Fruit fly (Drosophila melanogaster) whole organism, embryonic: ENCODE results near the gene CG43218.
A peak's percentile ranks its signal among the peaks of the same experiment; 100 is the strongest.

Experiments used
- Adf1 ChIP-seq: fragments of 200-800 bp; sonication (Bioruptor generic); IDR thresholded peaks from 2 replicates; pipeline ENCODE4 v1.3.6; 2022; ENCODE audit warnings: missing biosample characterization, missing genetic modification characterization
- Aef1 ChIP-seq: fragments of 200-800 bp; sonication (Bioruptor generic); IDR thresholded peaks from 3 replicates; pipeline ENCODE4 v1.3.6; 2022; ENCODE audit warnings: missing biosample characterization, missing genetic modification characterization
- Bgb ChIP-seq: fragments of 200-800 bp; sonication (Bioruptor generic); IDR thresholded peaks from 2 replicates; pipeline ENCODE4 v1.3.6; 2022; ENCODE audit warnings: missing biosample characterization, missing genetic modification characterization; ENCODE audit not compliant: partially characterized antibody
- CG11398 ChIP-seq: fragments of 200-800 bp; sonication (Bioruptor generic); optimal IDR thresholded peaks from 2 replicates; lab custom pipeline; 2016; ENCODE audit warnings: missing biosample characterization, missing genetic modification characterization
- CG15479 ChIP-seq: fragments of 200-800 bp; sonication (Bioruptor generic); optimal IDR thresholded peaks from 3 replicates; lab custom pipeline; 2019; ENCODE audit warnings: missing biosample characterization, mild to moderate bottlenecking, missing genetic modification characterization, moderate library complexity
- CG15601 ChIP-seq: fragments of 200-800 bp; sonication (Bioruptor generic); optimal IDR thresholded peaks from 3 replicates; lab custom pipeline; 2019; ENCODE audit warnings: missing biosample characterization, mild to moderate bottlenecking, missing genetic modification characterization, moderate library complexity
- CG1603 ChIP-seq: fragments of 200-800 bp; sonication (Bioruptor generic); optimal IDR thresholded peaks from 2 replicates; lab custom pipeline; 2019; ENCODE audit warnings: missing biosample characterization, mild to moderate bottlenecking, missing genetic modification characterization, moderate library complexity
- CG16779 ChIP-seq: fragments of 200-800 bp; sonication (Bioruptor generic); IDR thresholded peaks from 2 replicates; pipeline ENCODE4 v1.3.6; 2022; ENCODE audit warnings: missing biosample characterization, missing genetic modification characterization
- CG17361 ChIP-seq: fragments of 200-800 bp; sonication (Bioruptor generic); IDR thresholded peaks from 3 replicates; pipeline ENCODE4 v1.3.6; 2022; ENCODE audit warnings: missing biosample characterization, missing genetic modification characterization
- CG2129 ChIP-seq: fragments of 200-800 bp; sonication (Bioruptor generic); IDR thresholded peaks from 2 replicates; pipeline ENCODE4 v1.3.6; 2022; ENCODE audit warnings: missing biosample characterization, missing genetic modification characterization; ENCODE audit not compliant: partially characterized antibody
- CG2678 ChIP-seq: fragments of 200-800 bp; sonication (Bioruptor generic); optimal IDR thresholded peaks from 3 replicates; lab custom pipeline; 2019; ENCODE audit warnings: missing biosample characterization, mild to moderate bottlenecking, missing genetic modification characterization, moderate library complexity
- CG42726 ChIP-seq: fragments of 200-800 bp; sonication (Bioruptor generic); IDR thresholded peaks from 2 replicates; pipeline ENCODE4 v1.3.6; 2022; ENCODE audit warnings: missing biosample characterization, missing genetic modification characterization; ENCODE audit not compliant: partially characterized antibody
- CG7963 ChIP-seq: fragments of 200-800 bp; sonication (Bioruptor generic); IDR thresholded peaks from 3 replicates; pipeline ENCODE4 v1.3.6; 2022; ENCODE audit warnings: missing biosample characterization, missing genetic modification characterization; ENCODE audit not compliant: partially characterized antibody
- CG8359 ChIP-seq: fragments of 200-800 bp; sonication (Bioruptor generic); optimal IDR thresholded peaks from 2 replicates; lab custom pipeline; 2017; ENCODE audit warnings: missing biosample characterization, mild to moderate bottlenecking, missing genetic modification characterization, borderline replicate concordance
- CG9876 ChIP-seq: fragments of 200-800 bp; sonication (Bioruptor generic); optimal IDR thresholded peaks from 2 replicates; lab custom pipeline; 2016; ENCODE audit warnings: missing biosample characterization, missing genetic modification characterization
- CHES-1-like ChIP-seq: fragments of 200-800 bp; sonication (Bioruptor generic); optimal IDR thresholded peaks from 2 replicates; lab custom pipeline; 2016; ENCODE audit warnings: missing biosample characterization, missing genetic modification characterization
- CoRest ChIP-seq: fragments of 200-800 bp; sonication (Bioruptor generic); optimal IDR thresholded peaks from 3 replicates; lab custom pipeline; 2018; ENCODE audit warnings: missing biosample characterization, mild to moderate bottlenecking, missing genetic modification characterization, moderate library complexity
- Deaf1 ChIP-seq: fragments of 200-800 bp; optimal IDR thresholded peaks from 3 replicates; lab custom pipeline; 2019; ENCODE audit warnings: missing biosample characterization, mild to moderate bottlenecking, missing genetic modification characterization, moderate library complexity
- Dip3 ChIP-seq: fragments of 200-800 bp; sonication (Bioruptor generic); optimal IDR thresholded peaks from 3 replicates; lab custom pipeline; 2016; ENCODE audit warnings: missing biosample characterization, missing genetic modification characterization
- Dref ChIP-seq: fragments of 200-800 bp; sonication (Bioruptor generic); IDR thresholded peaks from 2 replicates; pipeline ENCODE4 v1.3.6; 2022; ENCODE audit warnings: missing biosample characterization, missing genetic modification characterization
- E2f2 ChIP-seq: fragments of 200-800 bp; sonication (Bioruptor generic); IDR thresholded peaks from 2 replicates; pipeline ENCODE4 v1.3.6; 2022; ENCODE audit warnings: missing biosample characterization, missing genetic modification characterization
- ERR ChIP-seq: fragments of 200-800 bp; sonication (Bioruptor generic); optimal IDR thresholded peaks from 2 replicates; lab custom pipeline; 2016; ENCODE audit warnings: missing biosample characterization, missing genetic modification characterization
- Gsc ChIP-seq: fragments of 200-800 bp; sonication (Bioruptor generic); IDR thresholded peaks from 2 replicates; pipeline ENCODE4 v1.3.6; 2022; ENCODE audit warnings: missing biosample characterization, missing genetic modification characterization
- Hand ChIP-seq: fragments of 200-800 bp; sonication (Bioruptor generic); optimal IDR thresholded peaks from 2 replicates; lab custom pipeline; 2017; ENCODE audit warnings: mild to moderate bottlenecking, missing biosample characterization, missing genetic modification reagents, missing genetic modification characterization
- Hr51 ChIP-seq, 2 experiments: fragments of 200-800 bp; sonication (Bioruptor generic); optimal IDR thresholded peaks; 2 replicates in 1 of 2; 3 replicates in 1 of 2; lab custom pipeline; 2016 to 2018; ENCODE audit warnings: missing biosample characterization in 2 of 2, missing genetic modification characterization in 2 of 2, mild to moderate bottlenecking in 1 of 2, moderate library complexity in 1 of 2
- Mrtf ChIP-seq: fragments of 200-800 bp; sonication (Bioruptor generic); IDR thresholded peaks from 3 replicates; pipeline ENCODE4 v1.3.6; 2022; ENCODE audit warnings: missing biosample characterization, missing genetic modification characterization
- Poxn ChIP-seq: fragments of 200-800 bp; sonication (Bioruptor generic); IDR thresholded peaks from 2 replicates; pipeline ENCODE4 v1.3.6; 2022; ENCODE audit warnings: missing biosample characterization, missing genetic modification characterization
- Scr ChIP-seq: fragments of 200-800 bp; sonication (Bioruptor generic); IDR thresholded peaks from 2 replicates; pipeline ENCODE4 v1.3.6; 2022; ENCODE audit warnings: missing biosample characterization, missing genetic modification characterization; ENCODE audit not compliant: partially characterized antibody
- Sin3A ChIP-seq: fragments of >200 bp; optimal IDR thresholded peaks from 2 replicates; lab custom pipeline; 2018
- Usf ChIP-seq: fragments of 200-800 bp; sonication (Bioruptor generic); optimal IDR thresholded peaks from 2 replicates; lab custom pipeline; 2017; ENCODE audit warnings: missing genotype, missing biosample characterization, missing genetic modification characterization
- YL-1 ChIP-seq: fragments of 200-800 bp; sonication (Bioruptor generic); optimal IDR thresholded peaks from 3 replicates; lab custom pipeline; 2017; ENCODE audit warnings: missing biosample characterization, mild to moderate bottlenecking, missing genetic modification characterization
- ac ChIP-seq: fragments of 200-800 bp; sonication (Bioruptor generic); optimal IDR thresholded peaks from 3 replicates; lab custom pipeline; 2017; ENCODE audit warnings: missing biosample characterization, mild to moderate bottlenecking, missing genetic modification characterization
- ara ChIP-seq: fragments of 200-800 bp; sonication (Bioruptor generic); IDR thresholded peaks from 2 replicates; pipeline ENCODE4 v1.3.6; 2022; ENCODE audit warnings: missing biosample characterization, missing genetic modification characterization
- bbx ChIP-seq: fragments of 200-800 bp; sonication (Bioruptor generic); IDR thresholded peaks from 2 replicates; pipeline ENCODE4 v1.3.6; 2022; ENCODE audit warnings: missing biosample characterization, missing genetic modification characterization; ENCODE audit not compliant: partially characterized antibody
- bcd ChIP-seq: fragments of 200-800 bp; sonication (Bioruptor generic); optimal IDR thresholded peaks from 2 replicates; lab custom pipeline; 2017; ENCODE audit warnings: missing biosample characterization, mild to moderate bottlenecking, missing genetic modification characterization
- chinmo ChIP-seq: fragments of 200-800 bp; sonication (Bioruptor generic); IDR thresholded peaks from 4 replicates; pipeline ENCODE4 v1.3.6; 2022; ENCODE audit warnings: missing biosample characterization, missing genetic modification characterization; ENCODE audit not compliant: partially characterized antibody
- dati ChIP-seq: fragments of 200-800 bp; sonication (Bioruptor generic); IDR thresholded peaks from 2 replicates; pipeline ENCODE4 v1.3.6; 2022; ENCODE audit warnings: missing biosample characterization, missing genetic modification characterization
- dysf ChIP-seq: fragments of 200-800 bp; sonication (Bioruptor generic); IDR thresholded peaks from 3 replicates; pipeline ENCODE4 v1.3.6; 2022; ENCODE audit warnings: missing biosample characterization, missing genetic modification characterization
- ewg ChIP-seq: fragments of 200-800 bp; sonication (Bioruptor generic); optimal IDR thresholded peaks from 3 replicates; lab custom pipeline; 2017; ENCODE audit warnings: mild to moderate bottlenecking, missing biosample characterization, missing genetic modification reagents, missing genetic modification characterization
- exex ChIP-seq: fragments of 200-800 bp; sonication (Bioruptor generic); optimal IDR thresholded peaks from 4 replicates; lab custom pipeline; 2018; ENCODE audit warnings: missing biosample characterization, mild to moderate bottlenecking, missing genetic modification characterization, moderate library complexity
- eyg ChIP-seq: fragments of 200-800 bp; sonication (Bioruptor generic); optimal IDR thresholded peaks from 3 replicates; lab custom pipeline; 2016; ENCODE audit warnings: missing biosample characterization, missing genetic modification characterization
- fd3F ChIP-seq: fragments of 200-800 bp; sonication (Bioruptor generic); optimal IDR thresholded peaks from 2 replicates; lab custom pipeline; 2018; ENCODE audit warnings: missing biosample characterization, mild to moderate bottlenecking, missing genetic modification characterization, moderate library complexity
- hb ChIP-seq: fragments of 200-800 bp; sonication (Bioruptor generic); IDR thresholded peaks from 3 replicates; pipeline ENCODE4 v1.3.6; 2022; ENCODE audit warnings: missing biosample characterization, missing genetic modification characterization; ENCODE audit not compliant: partially characterized antibody
- lilli ChIP-seq: fragments of 200-800 bp; sonication (Bioruptor generic); optimal IDR thresholded peaks from 3 replicates; lab custom pipeline; 2016; ENCODE audit warnings: missing biosample characterization, missing genetic modification characterization
- luna ChIP-seq: fragments of 200-800 bp; sonication (Bioruptor generic); optimal IDR thresholded peaks from 2 replicates; lab custom pipeline; 2016; ENCODE audit warnings: missing biosample characterization, missing genetic modification characterization
- nerfin-2 ChIP-seq: fragments of 200-800 bp; sonication (Bioruptor generic); IDR thresholded peaks from 2 replicates; pipeline ENCODE4 v1.3.6; 2022; ENCODE audit warnings: missing biosample characterization, missing genetic modification characterization; ENCODE audit not compliant: partially characterized antibody
- sna ChIP-seq: fragments of 200-800 bp; sonication (Bioruptor generic); IDR thresholded peaks from 2 replicates; pipeline ENCODE4 v1.3.6; 2022; ENCODE audit warnings: missing biosample characterization, missing genetic modification characterization; ENCODE audit not compliant: partially characterized antibody
- sr ChIP-seq: fragments of 200-800 bp; sonication (Bioruptor generic); IDR thresholded peaks from 3 replicates; pipeline ENCODE4 v1.3.6; 2022; ENCODE audit warnings: missing biosample characterization, missing genetic modification characterization
- usp ChIP-seq: fragments of >200 bp; optimal IDR thresholded peaks from 2 replicates; lab custom pipeline; 2017; ENCODE audit warnings: missing biosample characterization, missing genetic modification characterization
- z ChIP-seq: fragments of 200-800 bp; sonication (Bioruptor generic); IDR thresholded peaks from 3 replicates; pipeline ENCODE4 v1.3.6; 2022; ENCODE audit warnings: missing biosample characterization, missing genetic modification characterization

The CG43218 gene

dm6 chr3L:21216697-21217291 is 41.0 kb upstream of the CG43218 start, which contains the start of the genes Trmt112 and Ilk (continued):
- TF ChIP-seq fd3F: no peak
- TF ChIP-seq Usf (GFP tag; lab: Kevin White, UChicago): no peak
- peak; percentile 89 for TF ChIP-seq CG42726 (GFP tag; lab: Robert Waterston, UW)
- no peak for TF ChIP-seq Adf1 (GFP tag; lab: Robert Waterston, UW)
- TF ChIP-seq CG17361 (GFP tag; lab: Robert Waterston, UW): no peak
- peak; percentile 87 for TF ChIP-seq Sin3A (lab: Kevin White, UChicago)
- peak; percentile 9 for TF ChIP-seq CoRest (tag; lab: Kevin White, UChicago)
- peak; percentile 85 for TF ChIP-seq CG1603 (tag; lab: Kevin White, UChicago)
- no peak for TF ChIP-seq Mrtf (GFP tag; lab: Robert Waterston, UW)
- no peak for TF ChIP-seq ac (GFP tag; lab: Kevin White, UChicago)
- TF ChIP-seq bbx (GFP tag; lab: Robert Waterston, UW): peak; percentile 83
- TF ChIP-seq CG8359 (GFP tag; lab: Kevin White, UChicago): no peak
- TF ChIP-seq chinmo (GFP tag; lab: Robert Waterston, UW): peak; percentile 90; the same call in 3 of the 4 replicates
- TF ChIP-seq bcd (GFP tag; lab: Kevin White, UChicago): no peak
- TF ChIP-seq dysf (GFP tag; lab: Robert Waterston, UW): no peak
- peak; percentile 7 for TF ChIP-seq ewg (GFP tag; lab: Kevin White, UChicago)
- TF ChIP-seq CG15601: no peak
- TF ChIP-seq hb (GFP tag; lab: Robert Waterston, UW): peak; percentile 80
- peak; percentile 83 for TF ChIP-seq CHES-1-like
- peak; percentile 67 for TF ChIP-seq nerfin-2
- no peak for TF ChIP-seq luna (GFP tag; lab: Kevin White, UChicago)
- peak; percentile 95 for TF ChIP-seq Dref
- peak; percentile 80 for TF ChIP-seq CG7963
- no peak for TF ChIP-seq Dip3 (GFP tag; lab: Kevin White, UChicago)
- no peak for TF ChIP-seq Aef1 (GFP tag; lab: Robert Waterston, UW)
- TF ChIP-seq CG16779 (GFP tag; lab: Robert Waterston, UW): no peak
- TF ChIP-seq sr (GFP tag; lab: Robert Waterston, UW): no peak
- no peak for TF ChIP-seq Gsc (GFP tag; lab: Robert Waterston, UW)
- no peak for TF ChIP-seq usp (GFP tag; lab: Kevin White, UChicago)
- peak; percentile 80 for TF ChIP-seq E2f2
- peak; percentile 33; the same call in 1 of the 2 replicates for TF ChIP-seq CG2129 (GFP tag; lab: Robert Waterston, UW)
- peak; percentile 89 for TF ChIP-seq Bgb (GFP tag; lab: Robert Waterston, UW)
- TF ChIP-seq eyg: no peak
- no peak for TF ChIP-seq ERR (GFP tag; lab: Kevin White, UChicago)
- TF ChIP-seq z (GFP tag; lab: Robert Waterston, UW): no peak
- peak; percentile 7 for TF ChIP-seq lilli (GFP tag; lab: Kevin White, UChicago)
- no peak for TF ChIP-seq ara (GFP tag; lab: Robert Waterston, UW)
- TF ChIP-seq Deaf1: no peak
- no peak for TF ChIP-seq CG9876
- TF ChIP-seq Scr (GFP tag; lab: Robert Waterston, UW): peak; percentile 78
- no peak for TF ChIP-seq CG2678
- TF ChIP-seq Hr51 (GFP tag; optimal IDR thresholded peaks at IDR 0.05; lab: Kevin White, UChicago): no peak
- no peak for TF ChIP-seq CG15479
- TF ChIP-seq exex (tag; lab: Kevin White, UChicago): peak; percentile 14
- no peak for TF ChIP-seq CG11398
- peak; percentile 46; the same call in 1 of the 2 replicates for TF ChIP-seq sna
- peak; percentile 91 for TF ChIP-seq YL-1
- TF ChIP-seq Hand (GFP tag; lab: Kevin White, UChicago): no peak
- no peak for TF ChIP-seq Poxn (GFP tag; lab: Robert Waterston, UW)
- TF ChIP-seq dati (GFP tag; lab: Robert Waterston, UW): no peak
